Worm (Caenorhabditis elegans): Measurements from ENCODE around the gene clk-1.
A peak's percentile ranks its signal among the peaks of the same experiment; 100 is the strongest.

The clk-1 gene

ce11 chrIII:5230415-5230814, 47.3 kb upstream of the clk-1 start, which contains the start of gene prmt-5 (continued):
- TF ChIP-seq tbp1 (GFP tag; optimal IDR thresholded peaks at IDR 0.05) (peak; percentile 52), die-1 (tag; optimal IDR thresholded peaks at IDR 0.05) (peak; percentile 10), ceh-40 (GFP tag; IDR thresholded peaks at IDR 0.05) (no peak), sdz-38 (tag; optimal IDR thresholded peaks at IDR 0.05) (no peak), tlf-1 (GFP tag; optimal IDR thresholded peaks at IDR 0.05) (peak; percentile 89), efl-1 (GFP tag; optimal IDR thresholded peaks at IDR 0.05) (no peak), B0261.1 (tag; optimal IDR thresholded peaks at IDR 0.05) (peak; percentile 22), hlh-12 (tag; optimal IDR thresholded peaks at IDR 0.05) (no peak), rcor-1 (GFP tag; IDR thresholded peaks at IDR 0.05) (peak; percentile 52; the same call in 1 of the 2 replicates), Y53G8AR.9 (GFP tag; conservative IDR thresholded peaks at IDR 0.05) (peak; percentile 85), ceh-27 (GFP tag; optimal IDR thresholded peaks at IDR 0.05) (peak; percentile 12), aptf-3 (GFP tag; IDR thresholded peaks at IDR 0.05) (no peak), unc-130 (GFP tag; optimal IDR thresholded peaks at IDR 0.05) (peak; percentile 67), K12H6.12 (tag; optimal IDR thresholded peaks at IDR 0.05) (peak; percentile 10), lin-40 (tag; optimal IDR thresholded peaks at IDR 0.05) (peak; percentile 53), mcd-1 (GFP tag; IDR thresholded peaks at IDR 0.05) (peak; percentile 64), bed-2 (GFP tag; IDR thresholded peaks at IDR 0.05) (no peak), attf-6 (GFP tag; IDR thresholded peaks at IDR 0.05) (peak; percentile 75; the same call in 1 of the 2 replicates), lin-54 (GFP tag; optimal IDR thresholded peaks at IDR 0.05) (peak; percentile 68), snpc-1.3 (tag; optimal IDR thresholded peaks at IDR 0.05; ENCODE audit: insufficient read depth) (peak; percentile 68), C17E4.6 (GFP tag; IDR thresholded peaks at IDR 0.05) (no peak), dox-1 (GFP tag; IDR thresholded peaks at IDR 0.05) (peak; percentile 59), pbrm-1 (GFP tag; IDR thresholded peaks at IDR 0.05) (peak; percentile 68; the same call in 1 of the 2 replicates), athp-1 (tag; optimal IDR thresholded peaks at IDR 0.05) (peak; percentile 91)

- no peak for TF ChIP-seq efl-1 (GFP tag; optimal IDR thresholded peaks at IDR 0.05)
- no peak for TF ChIP-seq ceh-27 (GFP tag; optimal IDR thresholded peaks at IDR 0.05)
- no peak for TF ChIP-seq nfya-2 (GFP tag; IDR thresholded peaks at IDR 0.05)
- no peak for TF ChIP-seq xnd-1 (tag; optimal IDR thresholded peaks at IDR 0.05)
- no peak for TF ChIP-seq lin-40 (tag; optimal IDR thresholded peaks at IDR 0.05)
- TF ChIP-seq mes-4 (tag; optimal IDR thresholded peaks at IDR 0.05), result no peak
- TF ChIP-seq ztf-6 (GFP tag; IDR thresholded peaks at IDR 0.05), result no peak
- no peak for TF ChIP-seq chd-7 (tag; optimal IDR thresholded peaks at IDR 0.05)
- no peak for TF ChIP-seq egl-18 (GFP tag; IDR thresholded peaks at IDR 0.05)
- TF ChIP-seq bed-2 (GFP tag; IDR thresholded peaks at IDR 0.05), result no peak
- no peak for TF ChIP-seq lin-54 (GFP tag; optimal IDR thresholded peaks at IDR 0.05)
- TF ChIP-seq F39B2.1 (GFP tag; IDR thresholded peaks at IDR 0.05), result no peak
Observed at ce11 chrIII:5233140-5233539, 44.6 kb upstream of the clk-1 start.

- TF ChIP-seq lin-35 (GFP tag; optimal IDR thresholded peaks at IDR 0.05) (peak in 1 of 3 experiments; percentile 1), attf-5 (GFP tag; optimal IDR thresholded peaks at IDR 0.05) (no peak)
Observed at ce11 chrIII:5234312-5234711, 43.4 kb upstream of the clk-1 start, which contains the start of gene mrps-26. TSS of gene mrps-26 (plus strand) at chrIII:5234612.

- no peak for TF ChIP-seq lin-26 (GFP tag; IDR thresholded peaks at IDR 0.05)
- TF ChIP-seq pha-4 (tag; optimal IDR thresholded peaks at IDR 0.05), result no peak
- TF ChIP-seq lsy-27 (tag; optimal IDR thresholded peaks at IDR 0.05; ENCODE audit: borderline replicate concordance, insufficient read depth), result no peak
- TF ChIP-seq die-1 (tag; optimal IDR thresholded peaks at IDR 0.05), result no peak
- no peak for TF ChIP-seq rcor-1 (GFP tag; IDR thresholded peaks at IDR 0.05)
- TF ChIP-seq hmg-1.2 (GFP tag; IDR thresholded peaks at IDR 0.05), result no peak
- no peak for TF ChIP-seq K12H6.12 (tag; optimal IDR thresholded peaks at IDR 0.05)
- no peak for TF ChIP-seq nhr-90 (tag; optimal IDR thresholded peaks at IDR 0.05)
- TF ChIP-seq fkh-3 (tag; optimal IDR thresholded peaks at IDR 0.05), result no peak
- TF ChIP-seq F33H1.4 (GFP tag; IDR thresholded peaks at IDR 0.05), result no peak
- no peak for TF ChIP-seq F57C9.4 (tag; optimal IDR thresholded peaks at IDR 0.05)
- no peak for TF ChIP-seq F52B5.7 (tag; optimal IDR thresholded peaks at IDR 0.05)
- no peak for TF ChIP-seq ceh-40 (GFP tag; IDR thresholded peaks at IDR 0.05)
- TF ChIP-seq egrh-3 (GFP tag; IDR thresholded peaks at IDR 0.05), result no peak
- no peak for TF ChIP-seq hlh-12 (tag; optimal IDR thresholded peaks at IDR 0.05)
- TF ChIP-seq rec-8 (tag; optimal IDR thresholded peaks at IDR 0.05), result no peak
- no peak for TF ChIP-seq Y53G8AR.9 (GFP tag; conservative IDR thresholded peaks at IDR 0.05)
Observed at ce11 chrIII:5236104-5236503, 41.6 kb upstream of the clk-1 start, which contains the start of gene prx-10. TSS of gene prx-10 (plus strand) at chrIII:5236404.

All from whole organism, young adult.